Fruit fly (Drosophila melanogaster): ENCODE data around the gene GMF.

Gene GMF

dm6 chr2L:16271486-16271806 lies 31.3 kb downstream of the GMF start (continued):
- TF ChIP-seq CG7963 (GFP tag; IDR thresholded peaks at IDR 0.05; ENCODE audit: partially characterized antibody) (no peak), BEAF-32 (GFP tag; optimal IDR thresholded peaks at IDR 0.05) (no peak), pho (GFP tag; optimal IDR thresholded peaks at IDR 0.05) (no peak), HLHmδ (GFP tag; optimal IDR thresholded peaks at IDR 0.05) (peak; percentile 86), Dip2 (GFP tag; IDR thresholded peaks at IDR 0.05) (no peak), bowl (GFP tag; IDR thresholded peaks at IDR 0.05) (no peak), nerfin-2 (GFP tag; IDR thresholded peaks at IDR 0.05; ENCODE audit: partially characterized antibody) (no peak), CG32767 (GFP tag; IDR thresholded peaks at IDR 0.05) (no peak), CG17912 (GFP tag; optimal IDR thresholded peaks at IDR 0.05) (peak; percentile 6), Ets97D (GFP tag; optimal IDR thresholded peaks at IDR 0.05) (no peak), Trl (optimal IDR thresholded peaks at IDR 0.05) (peak; percentile 66 to 89), Trl (GFP tag; optimal IDR thresholded peaks at IDR 0.05) (no peak), Dfd (GFP tag; optimal IDR thresholded peaks at IDR 0.05) (no peak), hbn (GFP tag; IDR thresholded peaks at IDR 0.05; ENCODE audit: partially characterized antibody) (no peak), luna (GFP tag; optimal IDR thresholded peaks at IDR 0.05) (peak; percentile 13), CG18619 (GFP tag; optimal IDR thresholded peaks at IDR 0.05) (no peak), CG10543 (GFP tag; optimal IDR thresholded peaks at IDR 0.05) (peak; percentile 71), CG4360 (GFP tag; IDR thresholded peaks at IDR 0.05) (no peak), pum (GFP tag; optimal IDR thresholded peaks at IDR 0.05) (no peak), stc (GFP tag; IDR thresholded peaks at IDR 0.05) (no peak), CG6765 (GFP tag; optimal IDR thresholded peaks at IDR 0.05) (no peak), CG30020 (tag; optimal IDR thresholded peaks at IDR 0.05) (no peak), CG8290 (GFP tag; optimal IDR thresholded peaks at IDR 0.05) (no peak), CG8290 (tag; optimal IDR thresholded peaks at IDR 0.05) (peak in 1 of 2 experiments; percentile 63), onecut (GFP tag; IDR thresholded peaks at IDR 0.05) (no peak), CG18764 (GFP tag; optimal IDR thresholded peaks at IDR 0.05) (no peak), ase (GFP tag; IDR thresholded peaks at IDR 0.05) (no peak), Blimp-1 (GFP tag; optimal IDR thresholded peaks at IDR 0.05) (no peak), rib (GFP tag; IDR thresholded peaks at IDR 0.05) (no peak), gsb-n (tag; optimal IDR thresholded peaks at IDR 0.05) (no peak), mirr (GFP tag; optimal IDR thresholded peaks at IDR 0.05) (peak; percentile 88), CG5245 (GFP tag; optimal IDR thresholded peaks at IDR 0.05) (no peak), amos (GFP tag; IDR thresholded peaks at IDR 0.05; ENCODE audit: partially characterized antibody) (no peak), CG12071 (GFP tag; optimal IDR thresholded peaks at IDR 0.05) (no peak), Vsx1 (GFP tag; optimal IDR thresholded peaks at IDR 0.05) (no peak), Xbp1 (GFP tag; optimal IDR thresholded peaks at IDR 0.05) (no peak), dm (GFP tag; optimal IDR thresholded peaks at IDR 0.05) (peak; percentile 62), Neu2 (GFP tag; optimal IDR thresholded peaks at IDR 0.05; ENCODE audit: borderline replicate concordance) (no peak), CG15696 (tag; optimal IDR thresholded peaks at IDR 0.05) (no peak), CG34376 (GFP tag; optimal IDR thresholded peaks at IDR 0.05) (peak; percentile 44)

- TF ChIP-seq CG12659 (GFP tag; optimal IDR thresholded peaks at IDR 0.05) = peak; percentile 0
- no peak for TF ChIP-seq Gug (GFP tag; IDR thresholded peaks at IDR 0.05)
- TF ChIP-seq CG2120 (GFP tag; optimal IDR thresholded peaks at IDR 0.05) = peak; percentile 67
- TF ChIP-seq Pdp1 (GFP tag; optimal IDR thresholded peaks at IDR 0.05) = no peak
- peak; percentile 37 for TF ChIP-seq Dip3 (GFP tag; optimal IDR thresholded peaks at IDR 0.05)
- TF ChIP-seq grn (GFP tag; optimal IDR thresholded peaks at IDR 0.05) = peak; percentile 73
- peak; percentile 0 for TF ChIP-seq CG2712 (tag; optimal IDR thresholded peaks at IDR 0.05)
- TF ChIP-seq CG30403 (GFP tag; optimal IDR thresholded peaks at IDR 0.05) = peak; percentile 37
- TF ChIP-seq croc (GFP tag; conservative IDR thresholded peaks at IDR 0.05) = no peak
- TF ChIP-seq CG8388 (GFP tag; optimal IDR thresholded peaks at IDR 0.05) = no peak
- peak; percentile 22 for TF ChIP-seq HHEX (GFP tag; optimal IDR thresholded peaks at IDR 0.05)
- TF ChIP-seq dmrt11E (tag; optimal IDR thresholded peaks at IDR 0.05) = no peak
- no peak for TF ChIP-seq crp (GFP tag; optimal IDR thresholded peaks at IDR 0.05)
Observed at dm6 chr2L:16270667-16271485, 31.9 kb downstream of the GMF start.

All from whole organism, embryonic.